Worm (Caenorhabditis elegans): ENCODE data around the gene E02C12.6.

DNA sequence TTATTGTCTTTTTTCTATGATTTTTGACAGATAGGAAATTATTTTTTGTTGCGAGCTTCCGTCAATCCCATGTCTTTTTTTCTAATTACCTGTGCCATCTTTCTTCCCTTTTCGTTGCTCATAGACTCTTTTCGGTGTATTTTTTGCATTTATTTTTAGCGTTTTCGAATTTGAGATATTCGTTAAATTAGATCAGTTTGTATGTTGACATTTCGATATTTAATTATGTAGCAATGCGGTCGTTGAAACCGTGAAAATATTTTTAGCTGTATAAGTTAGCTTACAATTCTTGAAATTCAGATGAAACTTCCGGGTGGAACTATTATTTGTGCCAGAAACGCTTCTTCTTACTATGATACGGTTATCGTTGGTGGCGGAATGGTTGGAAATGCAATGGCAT lies 34.4 kb downstream of the E02C12.6 start, which contains the start of gene coq-6:
- no peak for TF ChIP-seq him-1 (tag; optimal IDR thresholded peaks at IDR 0.05)
- TF ChIP-seq dao-5 (tag; optimal IDR thresholded peaks at IDR 0.05): no peak
- TF ChIP-seq W03F9.2 (tag; optimal IDR thresholded peaks at IDR 0.05): no peak
